Fruit fly (Drosophila melanogaster) whole organism, embryonic: ENCODE data around the gene Rabex-5.

Experiments used
- Aef1 ChIP-seq: fragments of 200-800 bp; sonication (Bioruptor generic); IDR thresholded peaks from 3 replicates; pipeline ENCODE4 v1.3.6; 2022; ENCODE audit warnings: missing biosample characterization, missing genetic modification characterization
- C15 ChIP-seq: fragments of 200-800 bp; sonication (Bioruptor generic); IDR thresholded peaks from 3 replicates; pipeline ENCODE4 v1.3.6; 2022; ENCODE audit warnings: missing biosample characterization, missing genetic modification characterization
- CG11560 ChIP-seq: fragments of 200-800 bp; sonication (Bioruptor generic); IDR thresholded peaks from 3 replicates; pipeline ENCODE4 v1.3.6; 2022; ENCODE audit warnings: missing biosample characterization, missing genetic modification characterization
- CG12391 ChIP-seq: fragments of 200-800 bp; sonication (Bioruptor generic); optimal IDR thresholded peaks from 3 replicates; lab custom pipeline; 2018; ENCODE audit warnings: missing biosample characterization, mild to moderate bottlenecking, missing genetic modification characterization, moderate library complexity
- CG12744 ChIP-seq: fragments of 200-800 bp; sonication (Bioruptor generic); optimal IDR thresholded peaks from 2 replicates; lab custom pipeline; 2016; ENCODE audit warnings: missing biosample characterization, missing genetic modification characterization
- CG12769 ChIP-seq: fragments of 200-800 bp; sonication (Bioruptor generic); optimal IDR thresholded peaks from 2 replicates; lab custom pipeline; 2019; ENCODE audit warnings: missing biosample characterization, mild to moderate bottlenecking, missing genetic modification characterization, moderate library complexity
- CG14441 ChIP-seq: fragments of 200-800 bp; sonication (Bioruptor generic); IDR thresholded peaks from 2 replicates; pipeline ENCODE4 v1.3.6; 2022; ENCODE audit warnings: missing biosample characterization, missing genetic modification characterization
- CG14667 ChIP-seq: fragments of 200-800 bp; sonication (Bioruptor generic); IDR thresholded peaks from 2 replicates; pipeline ENCODE4 v1.3.6; 2022; ENCODE audit warnings: missing biosample characterization, missing genetic modification characterization
- CG14860 ChIP-seq: fragments of 200-800 bp; sonication (Bioruptor generic); IDR thresholded peaks from 3 replicates; pipeline ENCODE4 v1.3.6; 2022; ENCODE audit warnings: missing biosample characterization, missing genetic modification characterization; ENCODE audit not compliant: partially characterized antibody
- CG1647 ChIP-seq: fragments of 200-800 bp; sonication (Bioruptor generic); optimal IDR thresholded peaks from 3 replicates; lab custom pipeline; 2016; ENCODE audit warnings: missing biosample characterization, missing genetic modification characterization
- CG17186 ChIP-seq: fragments of 200-800 bp; sonication (Bioruptor generic); optimal IDR thresholded peaks from 3 replicates; lab custom pipeline; 2017; ENCODE audit warnings: missing biosample characterization, missing genetic modification reagents, missing genetic modification characterization
- CG2129 ChIP-seq: fragments of 200-800 bp; sonication (Bioruptor generic); IDR thresholded peaks from 2 replicates; pipeline ENCODE4 v1.3.6; 2022; ENCODE audit warnings: missing biosample characterization, missing genetic modification characterization; ENCODE audit not compliant: partially characterized antibody
- CG2889 ChIP-seq: fragments of 200-800 bp; sonication (Bioruptor generic); IDR thresholded peaks from 3 replicates; pipeline ENCODE4 v1.3.6; 2022; ENCODE audit warnings: missing biosample characterization, missing genetic modification characterization
- CG3163 ChIP-seq: fragments of 200-800 bp; sonication (Bioruptor generic); optimal IDR thresholded peaks from 3 replicates; lab custom pipeline; 2016; ENCODE audit warnings: missing biosample characterization, missing genetic modification characterization
- CG4424 ChIP-seq: fragments of 200-800 bp; sonication (Bioruptor generic); optimal IDR thresholded peaks from 3 replicates; lab custom pipeline; 2016; ENCODE audit warnings: missing biosample characterization, missing genetic modification characterization
- CG6654 ChIP-seq: fragments of 200-800 bp; sonication (Bioruptor generic); optimal IDR thresholded peaks from 2 replicates; lab custom pipeline; 2017; ENCODE audit warnings: missing biosample characterization, mild to moderate bottlenecking, missing genetic modification characterization
- CG8924 ChIP-seq: fragments of 200-800 bp; optimal IDR thresholded peaks from 3 replicates; lab custom pipeline; 2019; ENCODE audit warnings: missing biosample characterization, mild to moderate bottlenecking, missing genetic modification characterization, moderate library complexity
- Dad ChIP-seq: fragments of 200-800 bp; sonication (Bioruptor generic); optimal IDR thresholded peaks from 3 replicates; lab custom pipeline; 2016; ENCODE audit warnings: missing biosample characterization, missing genetic modification characterization
- Drgx ChIP-seq: fragments of 200-800 bp; sonication (Bioruptor generic); IDR thresholded peaks from 2 replicates; pipeline ENCODE4 v1.3.6; 2022; ENCODE audit warnings: missing biosample characterization, missing genetic modification characterization
- Gug ChIP-seq: fragments of 200-800 bp; sonication (Bioruptor generic); IDR thresholded peaks from 4 replicates; pipeline ENCODE4 v1.3.6; 2022; ENCODE audit warnings: missing biosample characterization, missing genetic modification characterization
- HLH54F ChIP-seq: fragments of 200-800 bp; sonication (Bioruptor generic); optimal IDR thresholded peaks from 3 replicates; lab custom pipeline; 2016; ENCODE audit warnings: missing biosample characterization, missing genetic modification characterization
- MESR4 ChIP-seq: fragments of 200-800 bp; sonication (Bioruptor generic); optimal IDR thresholded peaks from 2 replicates; lab custom pipeline; 2018; ENCODE audit warnings: missing biosample characterization, mild to moderate bottlenecking, missing genetic modification characterization, moderate library complexity
- Med ChIP-seq: fragments of 200-800 bp; sonication (Bioruptor generic); peaks from one replicate; lab custom pipeline; 2016; ENCODE audit warnings: missing biosample characterization, missing genetic modification characterization, mild to moderate bottlenecking, inconsistent platforms, moderate library complexity
- Pdp1 ChIP-seq, 2 experiments: fragments of 200-800 bp; sonication (Bioruptor generic); optimal IDR thresholded peaks; 3 replicates each; lab custom pipeline; 2016; ENCODE audit warnings: missing biosample characterization in 2 of 2, missing genetic modification characterization in 2 of 2, mild to moderate bottlenecking in 1 of 2, moderate library complexity in 1 of 2
- Sox100B ChIP-seq: fragments of 200-800 bp; sonication (Bioruptor generic); optimal IDR thresholded peaks from 3 replicates; lab custom pipeline; 2018; ENCODE audit warnings: missing biosample characterization, mild to moderate bottlenecking, missing genetic modification characterization
- Ssrp ChIP-seq: fragments of 200-800 bp; sonication (Bioruptor generic); optimal IDR thresholded peaks from 2 replicates; lab custom pipeline; 2018; ENCODE audit warnings: missing biosample characterization, mild to moderate bottlenecking, missing genetic modification characterization, moderate library complexity
- Taf1 ChIP-seq: fragments of 200-800 bp; sonication (Bioruptor generic); IDR thresholded peaks from 2 replicates; pipeline ENCODE4 v1.3.6; 2022; ENCODE audit warnings: missing biosample characterization, missing genetic modification characterization
- Trl ChIP-seq, 3 experiments: fragments of >200 bp in 2 of 3; fragments of 200-800 bp in 1 of 3; sonication (Bioruptor generic) in 1 of 3; optimal IDR thresholded peaks; 2 replicates in 1 of 3; 3 replicates in 2 of 3; lab custom pipeline; 2016 to 2017; ENCODE audit warnings: missing biosample characterization in 1 of 3, missing genetic modification characterization in 1 of 3
- Vsx1 ChIP-seq: fragments of 200-800 bp; sonication (Bioruptor generic); optimal IDR thresholded peaks from 2 replicates; lab custom pipeline; 2017; ENCODE audit warnings: missing biosample characterization, mild to moderate bottlenecking, missing genetic modification characterization, missing genetic modification reagents
- Xrp1 ChIP-seq: fragments of 200-800 bp; sonication (Bioruptor generic); IDR thresholded peaks from 2 replicates; pipeline ENCODE4 v1.3.6; 2022; ENCODE audit warnings: missing biosample characterization, missing genetic modification characterization
- abd-A ChIP-seq: fragments of 200-800 bp; sonication (Bioruptor generic); optimal IDR thresholded peaks from 3 replicates; lab custom pipeline; 2019; ENCODE audit warnings: missing biosample characterization, mild to moderate bottlenecking, missing genetic modification characterization, moderate library complexity
- ato ChIP-seq: fragments of 200-800 bp; sonication (Bioruptor generic); IDR thresholded peaks from 2 replicates; pipeline ENCODE4 v1.3.6; 2022; ENCODE audit warnings: missing biosample characterization, missing genetic modification characterization; ENCODE audit not compliant: partially characterized antibody
- az2 ChIP-seq: fragments of 200-800 bp; sonication (Bioruptor generic); optimal IDR thresholded peaks from 3 replicates; lab custom pipeline; 2016; ENCODE audit warnings: missing biosample characterization, missing genetic modification characterization
- chinmo ChIP-seq: fragments of 200-800 bp; sonication (Bioruptor generic); IDR thresholded peaks from 4 replicates; pipeline ENCODE4 v1.3.6; 2022; ENCODE audit warnings: missing biosample characterization, missing genetic modification characterization; ENCODE audit not compliant: partially characterized antibody
- ci ChIP-seq: fragments of 200-800 bp; sonication (Bioruptor generic); IDR thresholded peaks from 3 replicates; pipeline ENCODE4 v1.3.6; 2022; ENCODE audit warnings: missing biosample characterization, missing genetic modification characterization
- dati ChIP-seq: fragments of 200-800 bp; sonication (Bioruptor generic); IDR thresholded peaks from 2 replicates; pipeline ENCODE4 v1.3.6; 2022; ENCODE audit warnings: missing biosample characterization, missing genetic modification characterization
- dmrt99B ChIP-seq: fragments of 200-800 bp; sonication (Bioruptor generic); optimal IDR thresholded peaks from 2 replicates; lab custom pipeline; 2018; ENCODE audit warnings: missing biosample characterization, mild to moderate bottlenecking, missing genetic modification characterization, moderate library complexity
- ems ChIP-seq: fragments of 200-800 bp; sonication (Bioruptor generic); optimal IDR thresholded peaks from 3 replicates; lab custom pipeline; 2016; ENCODE audit warnings: missing biosample characterization, missing genetic modification characterization
- inv ChIP-seq: fragments of 200-800 bp; sonication (Bioruptor generic); IDR thresholded peaks from 2 replicates; pipeline ENCODE4 v1.3.6; 2022; ENCODE audit warnings: missing biosample characterization, missing genetic modification characterization; ENCODE audit not compliant: partially characterized antibody
- kah ChIP-seq: fragments of 200-800 bp; sonication (Bioruptor generic); optimal IDR thresholded peaks from 2 replicates; lab custom pipeline; 2018; ENCODE audit warnings: missing biosample characterization, mild to moderate bottlenecking, missing genetic modification characterization
- knrl ChIP-seq: fragments of 200-800 bp; sonication (Bioruptor generic); IDR thresholded peaks from 3 replicates; pipeline ENCODE4 v1.3.6; 2022; ENCODE audit warnings: missing biosample characterization, missing genetic modification characterization; ENCODE audit not compliant: partially characterized antibody
- pita ChIP-seq: fragments of 200-800 bp; sonication (Bioruptor generic); optimal IDR thresholded peaks from 2 replicates; lab custom pipeline; 2017; ENCODE audit warnings: missing biosample characterization, mild to moderate bottlenecking, missing genetic modification characterization
- pum ChIP-seq: fragments of 200-800 bp; sonication (Bioruptor generic); optimal IDR thresholded peaks from 2 replicates; lab custom pipeline; 2016; ENCODE audit warnings: missing biosample characterization, missing genetic modification characterization
- ranshi ChIP-seq: fragments of 200-800 bp; sonication (Bioruptor generic); IDR thresholded peaks from 2 replicates; pipeline ENCODE4 v1.3.6; 2022; ENCODE audit warnings: missing biosample characterization, missing genetic modification characterization
- sd ChIP-seq: fragments of 200-800 bp; sonication (Bioruptor generic); optimal IDR thresholded peaks from 3 replicates; lab custom pipeline; 2018; ENCODE audit warnings: missing biosample characterization, mild to moderate bottlenecking, missing genetic modification characterization, moderate library complexity
- sqz ChIP-seq: fragments of 200-800 bp; sonication (Bioruptor generic); optimal IDR thresholded peaks from 3 replicates; lab custom pipeline; 2018; ENCODE audit warnings: missing biosample characterization, mild to moderate bottlenecking, missing genetic modification characterization
- tio ChIP-seq: fragments of 200-800 bp; sonication (Bioruptor generic); optimal IDR thresholded peaks from 2 replicates; lab custom pipeline; 2017; ENCODE audit warnings: missing biosample characterization, missing genetic modification characterization, inconsistent platforms
- ttk ChIP-seq: fragments of 200-800 bp; sonication (Bioruptor generic); IDR thresholded peaks from 2 replicates; pipeline ENCODE4 v2.1.2; 2022; ENCODE audit warnings: missing biosample characterization, missing genetic modification characterization
- wor ChIP-seq: fragments of 200-800 bp; sonication (Bioruptor generic); IDR thresholded peaks from 2 replicates; pipeline ENCODE4 v1.3.6; 2022; ENCODE audit warnings: missing biosample characterization, missing genetic modification characterization

Rabex-5 gene

DNA sequence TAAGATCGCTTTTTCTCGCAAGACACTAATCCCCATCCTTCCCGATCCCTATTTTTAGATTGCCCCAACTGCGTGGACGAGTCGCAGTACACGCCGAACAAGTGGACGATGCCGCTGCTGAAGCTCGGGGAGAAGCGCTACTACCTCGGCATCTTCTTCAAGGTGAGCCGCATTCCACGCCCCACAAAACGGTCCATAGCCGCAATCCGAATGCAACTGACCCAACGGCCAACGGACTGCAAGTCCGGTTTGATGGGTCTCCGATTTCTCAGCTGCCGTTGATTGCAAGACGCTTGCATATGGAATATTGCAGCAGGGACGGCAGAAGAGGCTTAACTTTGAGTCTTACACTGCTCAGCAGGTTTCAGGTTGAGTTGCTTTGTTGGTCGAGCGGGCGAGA is 26.7 kb upstream of the Rabex-5 start:
- 0 out of 2 replicates have a peak, but pooled peaks have one; percentile 29 for TF ChIP-seq Drgx (GFP tag; lab: Robert Waterston, UW)
- no peak for TF ChIP-seq pum (GFP tag; lab: Kevin White, UChicago)
- TF ChIP-seq CG14860 (GFP tag; lab: Robert Waterston, UW): 0 out of 3 replicates have a peak, but pooled peaks have one; percentile 10
- 0 out of 2 replicates have a peak, but pooled peaks have one; percentile 21 for TF ChIP-seq ato (GFP tag; lab: Robert Waterston, UW)
- TF ChIP-seq sd: peak; percentile 85
- TF ChIP-seq Vsx1: no peak

DNA sequence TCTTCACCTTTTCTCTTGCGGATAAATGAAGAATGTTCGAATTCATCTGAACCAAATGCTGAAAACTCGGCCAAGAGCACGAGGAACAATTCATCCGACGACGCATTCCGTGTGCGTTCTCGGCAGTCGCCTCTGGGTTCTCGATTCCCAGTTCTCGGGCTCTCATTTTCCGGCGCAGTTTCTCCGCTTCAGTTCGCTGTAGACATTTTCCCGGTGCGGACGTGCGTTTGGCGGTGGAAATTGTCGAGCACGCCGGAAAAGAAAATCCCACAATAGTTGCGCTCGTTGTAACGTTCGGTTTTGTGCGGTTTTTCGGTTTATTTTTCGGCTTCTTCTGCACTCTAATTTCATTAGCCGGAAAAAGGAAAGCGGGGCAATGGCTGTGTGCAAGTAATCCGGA is 19.9 kb upstream of the Rabex-5 start, which contains the start of gene CG32333:
Gene CG32333 (plus strand): TSS at position 190 of the 400 bp plus-strand sequence.
- no peak for TF ChIP-seq HLH54F (GFP tag; lab: Kevin White, UChicago)
- peak; percentile 71 for TF ChIP-seq CG3163 (GFP tag; lab: Kevin White, UChicago)
- TF ChIP-seq CG14667: no peak
- TF ChIP-seq kah (GFP tag; lab: Kevin White, UChicago): no peak
- TF ChIP-seq CG14441 (GFP tag; lab: Robert Waterston, UW): no peak
- TF ChIP-seq tio (GFP tag; lab: Kevin White, UChicago): no peak
- TF ChIP-seq CG2889 (GFP tag; lab: Robert Waterston, UW): no peak
- TF ChIP-seq C15 (GFP tag; lab: Robert Waterston, UW): no peak
- TF ChIP-seq ranshi (GFP tag; lab: Robert Waterston, UW): peak; percentile 34; the same call in 1 of the 2 replicates
- no peak for TF ChIP-seq Pdp1 (GFP tag; optimal IDR thresholded peaks at IDR 0.05; lab: Kevin White, UChicago)
- no peak for TF ChIP-seq Dad (GFP tag; lab: Kevin White, UChicago)
- TF ChIP-seq ttk: no peak
- no peak for TF ChIP-seq Sox100B (GFP tag; lab: Kevin White, UChicago)
- no peak for TF ChIP-seq CG6654 (GFP tag; lab: Kevin White, UChicago)
- TF ChIP-seq CG4424: no peak
- TF ChIP-seq az2 (GFP tag; lab: Kevin White, UChicago): no peak
- no peak for TF ChIP-seq CG17186 (GFP tag; lab: Kevin White, UChicago)
- no peak for TF ChIP-seq ci (GFP tag; lab: Robert Waterston, UW)
- TF ChIP-seq CG12744: no peak
- TF ChIP-seq CG2129 (GFP tag; lab: Robert Waterston, UW): no peak
- no peak for TF ChIP-seq CG11560 (tag; lab: Robert Waterston, UW)
- no peak for TF ChIP-seq Taf1
- no peak for TF ChIP-seq inv
- peak; percentile 2 for TF ChIP-seq abd-A (tag; lab: Kevin White, UChicago)
- no peak for TF ChIP-seq Xrp1 (GFP tag; lab: Robert Waterston, UW)
- peak; percentile 28 for TF ChIP-seq CG12769
- TF ChIP-seq dmrt99B: no peak
- peak; percentile 42 to 68 for TF ChIP-seq Trl (optimal IDR thresholded peaks at IDR 0.05; lab: Kevin White, UChicago)
- TF ChIP-seq Trl (GFP tag; optimal IDR thresholded peaks at IDR 0.05; lab: Kevin White, UChicago): no peak
- no peak for TF ChIP-seq Ssrp (tag; lab: Kevin White, UChicago)
- TF ChIP-seq dati: no peak
- TF ChIP-seq knrl (GFP tag; lab: Robert Waterston, UW): no peak
- TF ChIP-seq MESR4: no peak
- no peak for TF ChIP-seq sqz (GFP tag; lab: Kevin White, UChicago)
- TF ChIP-seq Gug (GFP tag; lab: Robert Waterston, UW): no peak
- TF ChIP-seq Med (GFP tag; lab: Kevin White, UChicago): peak; percentile 67
- TF ChIP-seq chinmo (GFP tag; lab: Robert Waterston, UW): 0 out of 4 replicates have a peak, but pooled peaks have one; percentile 35
- TF ChIP-seq CG1647 (GFP tag; lab: Kevin White, UChicago): no peak
- TF ChIP-seq ems (GFP tag; lab: Kevin White, UChicago): no peak
- TF ChIP-seq Aef1: no peak
- TF ChIP-seq pita (GFP tag; lab: Kevin White, UChicago): no peak
- TF ChIP-seq wor (GFP tag; lab: Robert Waterston, UW): no peak
- no peak for TF ChIP-seq CG12391 (tag; lab: Kevin White, UChicago)
- TF ChIP-seq CG8924: no peak
